Worm (Caenorhabditis elegans): ENCODE results near the gene mrps-9.

DNA sequence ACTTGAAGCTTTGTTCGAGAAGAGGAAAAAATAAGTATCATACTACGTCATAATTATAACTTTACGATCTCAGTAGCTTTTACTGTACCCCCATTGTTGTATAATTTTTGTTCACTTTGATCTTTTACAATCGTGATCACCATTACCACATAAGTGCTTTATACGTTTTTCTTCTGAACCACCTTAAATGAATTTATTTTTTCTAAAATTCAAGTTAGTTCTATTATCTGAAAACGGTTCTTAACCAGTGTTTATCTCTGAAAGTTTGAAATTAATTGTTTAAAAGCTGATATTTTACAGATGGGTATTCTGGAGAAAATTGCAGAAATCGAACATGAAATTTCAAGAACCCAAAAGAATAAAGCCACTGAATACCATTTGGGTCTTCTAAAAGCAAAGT is 20.3 kb upstream of the mrps-9 start, which contains the start of gene C02F5.3:
- TF ChIP-seq mcd-1 (GFP tag; IDR thresholded peaks at IDR 0.05) (no peak), Y95B8A.8 (GFP tag; IDR thresholded peaks at IDR 0.05) (no peak), him-1 (tag; optimal IDR thresholded peaks at IDR 0.05) (no peak), madf-3 (GFP tag; IDR thresholded peaks at IDR 0.05) (no peak), gei-17 (GFP tag; optimal IDR thresholded peaks at IDR 0.05) (no peak), akir-1 (GFP tag; optimal IDR thresholded peaks at IDR 0.05) (no peak), ama-1 (optimal IDR thresholded peaks at IDR 0.05) (no peak), ama-1 (GFP tag; optimal IDR thresholded peaks at IDR 0.05) (no peak), nhr-80 (tag; optimal IDR thresholded peaks at IDR 0.05) (no peak), snpc-4 (GFP tag; optimal IDR thresholded peaks at IDR 0.05) (no peak), snpc-4 (tag; optimal IDR thresholded peaks at IDR 0.05) (no peak), lsy-27 (tag; optimal IDR thresholded peaks at IDR 0.05; ENCODE audit: borderline replicate concordance, insufficient read depth) (no peak), tbx-9 (tag; optimal IDR thresholded peaks at IDR 0.05; ENCODE audit: borderline replicate concordance) (no peak)
